Fruit fly (Drosophila melanogaster): Measurements from ENCODE around the gene CG14275.

Gene CG14275

dm6 chr2L:8326414-8327271, 613 bp upstream of the CG14275 start (continued):
- TF ChIP-seq CHES-1-like (GFP tag; optimal IDR thresholded peaks at IDR 0.05) (no peak), CG34376 (GFP tag; optimal IDR thresholded peaks at IDR 0.05) (no peak), CG16863 (GFP tag; optimal IDR thresholded peaks at IDR 0.05) (no peak), CoRest (tag; optimal IDR thresholded peaks at IDR 0.05) (peak; percentile 28), pita (GFP tag; optimal IDR thresholded peaks at IDR 0.05) (peak; percentile 1), CG7839 (tag; optimal IDR thresholded peaks at IDR 0.05) (peak; percentile 41), br (optimal IDR thresholded peaks at IDR 0.05) (no peak), CG3407 (GFP tag; optimal IDR thresholded peaks at IDR 0.05) (no peak), NfI (GFP tag; optimal IDR thresholded peaks at IDR 0.05) (no peak), otp (GFP tag; IDR thresholded peaks at IDR 0.05) (no peak), luna (GFP tag; optimal IDR thresholded peaks at IDR 0.05) (no peak), Meics (GFP tag; optimal IDR thresholded peaks at IDR 0.05) (peak; percentile 13), sc (optimal IDR thresholded peaks at IDR 0.05) (no peak), sc (GFP tag; optimal IDR thresholded peaks at IDR 0.05) (no peak), CG1603 (tag; optimal IDR thresholded peaks at IDR 0.05) (no peak), CG8478 (optimal IDR thresholded peaks at IDR 0.05) (no peak), sob (GFP tag; IDR thresholded peaks at IDR 0.05) (no peak), sim (GFP tag; IDR thresholded peaks at IDR 0.05) (no peak), Lim3 (GFP tag; IDR thresholded peaks at IDR 0.05) (no peak), CG13624 (GFP tag; optimal IDR thresholded peaks at IDR 0.05) (no peak), CG7745 (tag; optimal IDR thresholded peaks at IDR 0.05) (no peak), Pdp1 (GFP tag; optimal IDR thresholded peaks at IDR 0.05) (peak in 1 of 2 experiments; percentile 39), kah (GFP tag; optimal IDR thresholded peaks at IDR 0.05) (no peak), tap (tag; optimal IDR thresholded peaks at IDR 0.05) (peak; percentile 1), grn (GFP tag; optimal IDR thresholded peaks at IDR 0.05) (no peak), dmrt99B (tag; optimal IDR thresholded peaks at IDR 0.05) (peak; percentile 50), jing (GFP tag; optimal IDR thresholded peaks at IDR 0.05) (no peak), CG6175 (GFP tag; IDR thresholded peaks at IDR 0.05) (no peak), grau (tag; optimal IDR thresholded peaks at IDR 0.05) (peak; percentile 30), Ets65A (GFP tag) (no peak), ro (GFP tag; IDR thresholded peaks at IDR 0.05) (no peak), Optix (GFP tag; IDR thresholded peaks at IDR 0.05) (no peak), Spps (tag; optimal IDR thresholded peaks at IDR 0.05) (no peak), Rfx (GFP tag; IDR thresholded peaks at IDR 0.05) (no peak), CG9215 (GFP tag; IDR thresholded peaks at IDR 0.05) (no peak), CG18262 (tag; optimal IDR thresholded peaks at IDR 0.05) (peak; percentile 22), gfzf (GFP tag; optimal IDR thresholded peaks at IDR 0.05) (no peak), PHDP (tag; optimal IDR thresholded peaks at IDR 0.05) (peak; percentile 38), CG2678 (tag; optimal IDR thresholded peaks at IDR 0.05) (peak; percentile 59), sqz (GFP tag; optimal IDR thresholded peaks at IDR 0.05) (no peak), chinmo (GFP tag; IDR thresholded peaks at IDR 0.05; ENCODE audit: partially characterized antibody) (0 out of 4 replicates have a peak, but pooled peaks have one; percentile 55), Hmr (GFP tag; optimal IDR thresholded peaks at IDR 0.05) (peak; percentile 60), CG8924 (tag; optimal IDR thresholded peaks at IDR 0.05) (peak; percentile 19), vvl (GFP tag; IDR thresholded peaks at IDR 0.05) (peak; percentile 55; the same call in 1 of the 2 replicates), CG10959 (GFP tag; IDR thresholded peaks at IDR 0.05) (no peak), sens (GFP tag) (peak; percentile 18), CG17359 (tag; optimal IDR thresholded peaks at IDR 0.05) (peak; percentile 39), row (GFP tag; IDR thresholded peaks at IDR 0.05) (peak; percentile 40), hkb (optimal IDR thresholded peaks at IDR 0.05) (no peak), hkb (GFP tag; IDR thresholded peaks at IDR 0.05) (no peak), cwo (GFP tag; optimal IDR thresholded peaks at IDR 0.05) (peak; percentile 32)

Data from whole organism, embryonic.